Fruit fly (Drosophila melanogaster) whole organism, embryonic: ENCODE results near the gene pdm2.
A peak's percentile ranks its signal among the peaks of the same experiment; 100 is the strongest.

Source experiments
- Atf-2 ChIP-seq: fragments of 200-800 bp; sonication (Bioruptor generic); optimal IDR thresholded peaks from 2 replicates; lab custom pipeline; 2016; ENCODE audit warnings: missing biosample characterization, missing genetic modification characterization
- CG10565 ChIP-seq: fragments of 200-800 bp; sonication (Bioruptor generic); optimal IDR thresholded peaks from 3 replicates; lab custom pipeline; 2016; ENCODE audit warnings: missing biosample characterization, mild to moderate bottlenecking, missing genetic modification characterization
- CG13624 ChIP-seq: fragments of 200-800 bp; sonication (Bioruptor generic); optimal IDR thresholded peaks from 2 replicates; lab custom pipeline; 2016; ENCODE audit warnings: missing biosample characterization, missing genetic modification characterization
- CG17328 ChIP-seq: fragments of 200-800 bp; sonication (Bioruptor generic); IDR thresholded peaks from 2 replicates; pipeline ENCODE4 v1.3.6; 2022; ENCODE audit warnings: missing biosample characterization, missing genetic modification characterization
- Lpt ChIP-seq: fragments of >200 bp; optimal IDR thresholded peaks from 2 replicates; lab custom pipeline; 2018; ENCODE audit warnings: missing biosample characterization, missing genetic modification characterization
- Oli ChIP-seq: fragments of 200-800 bp; sonication (Bioruptor generic); optimal IDR thresholded peaks from 2 replicates; lab custom pipeline; 2018; ENCODE audit warnings: missing biosample characterization, mild to moderate bottlenecking, missing genetic modification characterization, moderate library complexity
- dmrt11E ChIP-seq: fragments of 200-800 bp; sonication (Bioruptor generic); optimal IDR thresholded peaks from 3 replicates; lab custom pipeline; 2018; ENCODE audit warnings: missing biosample characterization, mild to moderate bottlenecking, missing genetic modification characterization, moderate library complexity
- sim ChIP-seq: fragments of 200-800 bp; sonication (Bioruptor generic); IDR thresholded peaks from 2 replicates; pipeline ENCODE4 v1.3.6; 2022; ENCODE audit warnings: missing biosample characterization, missing genetic modification characterization
- stwl ChIP-seq: fragments of 200-800 bp; sonication (Bioruptor generic); optimal IDR thresholded peaks from 3 replicates; lab custom pipeline; 2018; ENCODE audit warnings: missing biosample characterization, mild to moderate bottlenecking, missing genetic modification characterization, moderate library complexity
- tna ChIP-seq: fragments of 200-800 bp; sonication (Bioruptor generic); IDR thresholded peaks from 2 replicates; pipeline ENCODE4 v1.3.6; 2022; ENCODE audit warnings: missing biosample characterization, missing genetic modification characterization; ENCODE audit not compliant: partially characterized antibody

DNA sequence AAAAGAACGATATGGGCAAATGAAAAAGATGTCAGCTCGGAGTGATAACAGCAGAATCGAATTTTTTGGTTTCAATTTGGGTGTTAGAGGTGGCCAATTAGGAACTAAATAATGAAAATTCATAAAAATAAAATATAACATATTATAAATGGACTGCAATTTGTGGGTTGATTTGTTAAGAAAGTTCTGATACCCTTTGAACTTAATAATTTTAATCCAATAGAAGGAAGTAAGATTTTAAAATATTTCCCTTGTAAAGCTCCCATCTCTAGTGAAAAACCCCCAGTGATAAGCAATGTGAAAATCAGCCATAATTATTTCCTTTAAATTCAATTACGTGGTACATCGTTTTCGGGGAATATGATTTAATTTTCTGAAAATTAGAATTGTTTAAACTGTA, 12.7 kb upstream of the pdm2 start:
- TF ChIP-seq stwl (tag; lab: Kevin White, UChicago) (no peak), Oli (tag; lab: Kevin White, UChicago) (peak; percentile 15), CG13624 (GFP tag; lab: Kevin White, UChicago) (no peak), tna (GFP tag; lab: Robert Waterston, UW) (no peak), Atf-2 (GFP tag; lab: Kevin White, UChicago) (no peak), CG17328 (peak; percentile 49), dmrt11E (tag; lab: Kevin White, UChicago) (peak; percentile 16), sim (no peak), Lpt (GFP tag; lab: Kevin White, UChicago) (no peak), CG10565 (GFP tag; lab: Kevin White, UChicago) (no peak)
